Worm (Caenorhabditis elegans): Measurements from ENCODE around the gene F53B1.2.

Gene F53B1.2

ce11 chrX:2071392-2072001, 37.3 kb upstream of the F53B1.2 start (continued):
- no peak for TF ChIP-seq D1046.2 (GFP tag; IDR thresholded peaks at IDR 0.05)
- no peak for TF ChIP-seq fos-1 (tag; optimal IDR thresholded peaks at IDR 0.05)
- no peak for TF ChIP-seq ztf-7 (tag; optimal IDR thresholded peaks at IDR 0.05)
- TF ChIP-seq arid-1 (GFP tag; conservative IDR thresholded peaks at IDR 0.05) = no peak
- TF ChIP-seq mdt-29 (GFP tag; IDR thresholded peaks at IDR 0.05) = no peak
- TF ChIP-seq dmd-8 (GFP tag; IDR thresholded peaks at IDR 0.05) = no peak
- no peak for TF ChIP-seq unc-130 (GFP tag; optimal IDR thresholded peaks at IDR 0.05)
- no peak for TF ChIP-seq lin-1 (GFP tag; IDR thresholded peaks at IDR 0.05)
- TF ChIP-seq unc-39 (tag; optimal IDR thresholded peaks at IDR 0.05) = no peak
- no peak for TF ChIP-seq lin-38 (GFP tag; IDR thresholded peaks at IDR 0.05)
- TF ChIP-seq spr-1 (tag; optimal IDR thresholded peaks at IDR 0.05) = no peak
- TF ChIP-seq daf-8 (GFP tag; IDR thresholded peaks at IDR 0.05) = no peak
- TF ChIP-seq T20F7.1 (GFP tag; optimal IDR thresholded peaks at IDR 0.05) = peak; percentile 40
- no peak for TF ChIP-seq gei-8 (GFP tag; optimal IDR thresholded peaks at IDR 0.05)
- TF ChIP-seq zfp-2 (tag; optimal IDR thresholded peaks at IDR 0.05) = no peak
- TF ChIP-seq F10B5.3 (tag; optimal IDR thresholded peaks at IDR 0.05) = no peak
- TF ChIP-seq rbr-2 (tag; optimal IDR thresholded peaks at IDR 0.05) = peak; percentile 61
- no peak for TF ChIP-seq madf-9 (GFP tag; conservative IDR thresholded peaks at IDR 0.05)
- 0 out of 2 replicates have a peak, but pooled peaks have one; percentile 57 for TF ChIP-seq tra-1 (GFP tag; IDR thresholded peaks at IDR 0.05)
- no peak for TF ChIP-seq lin-29 (GFP tag; IDR thresholded peaks at IDR 0.05)
- no peak for TF ChIP-seq dmd-9 (GFP tag; IDR thresholded peaks at IDR 0.05)
- TF ChIP-seq T26A8.4 (GFP tag; IDR thresholded peaks at IDR 0.05) = no peak

ce11 chrX:2074055-2074454, 34.7 kb upstream of the F53B1.2 start, which contains the start of gene txdc-12.2:
Gene txdc-12.2 (plus strand): TSS chrX:2074450.
- TF ChIP-seq egl-27 (tag; optimal IDR thresholded peaks at IDR 0.05) (no peak), mxl-3 (GFP tag; optimal IDR thresholded peaks at IDR 0.05) (peak; percentile 37), lin-13 (GFP tag; optimal IDR thresholded peaks at IDR 0.05) (no peak), daf-16 (GFP tag; optimal IDR thresholded peaks at IDR 0.05) (no peak), daf-16 (tag; optimal IDR thresholded peaks at IDR 0.05) (no peak), nhr-25 (tag; optimal IDR thresholded peaks at IDR 0.05; ENCODE audit: borderline replicate concordance, insufficient read depth) (peak; percentile 27), nhr-28 (tag; optimal IDR thresholded peaks at IDR 0.05) (peak; percentile 21), unc-62 (GFP tag; optimal IDR thresholded peaks at IDR 0.05 in 1 of 2) (peak in 1 of 2 experiments; percentile 90), unc-62 (tag; optimal IDR thresholded peaks at IDR 0.05) (no peak), hlh-30 (tag; optimal IDR thresholded peaks at IDR 0.05; ENCODE audit: insufficient read depth) (peak; percentile 10), dmd-6 (GFP tag; IDR thresholded peaks at IDR 0.05) (no peak), cey-2 (tag; optimal IDR thresholded peaks at IDR 0.05; ENCODE audit: borderline replicate concordance, insufficient read depth) (no peak), fkh-10 (GFP tag; optimal IDR thresholded peaks at IDR 0.05) (no peak)

ce11 chrX:2075169-2075568, 33.6 kb upstream of the F53B1.2 start:
- TF ChIP-seq hlh-30 (tag; optimal IDR thresholded peaks at IDR 0.05; ENCODE audit: insufficient read depth) (peak; percentile 30), unc-62 (GFP tag; optimal IDR thresholded peaks at IDR 0.05 in 1 of 2) (peak in 1 of 2 experiments; percentile 36), unc-62 (tag; optimal IDR thresholded peaks at IDR 0.05) (no peak), daf-19 (GFP tag; conservative IDR thresholded peaks at IDR 0.05) (no peak)

- peak; percentile 89 for TF ChIP-seq aha-1 (tag)
- TF ChIP-seq snpc-4 (tag; optimal IDR thresholded peaks at IDR 0.05) = no peak
These were observed 30.0 kb upstream of the F53B1.2 start for ce11 chrX:2078822-2079221.
